Worm (Caenorhabditis elegans) whole organism, early embryonic: ENCODE results near the gene gfrp-1.

Experiments
- ama-1 ChIP-seq: fragments of 150-350 bp; optimal IDR thresholded peaks from 2 replicates; lab custom pipeline; 2014
- flt-1 ChIP-seq: fragments of 200-800 bp; sonication (Bioruptor generic); IDR thresholded peaks from 2 replicates; pipeline ENCODE4 v1.3.6; 2022; ENCODE audit warnings: missing genetic modification characterization, missing compliant biosample characterization
- hmg-4 ChIP-seq: fragments of 200-800 bp; sonication (Bioruptor generic); optimal IDR thresholded peaks from 2 replicates; lab custom pipeline; 2018; ENCODE audit warnings: mild to moderate bottlenecking, missing genetic modification characterization, missing compliant biosample characterization
- pes-1 ChIP-seq: fragments of 200-800 bp; sonication (Bioruptor generic); IDR thresholded peaks from 2 replicates; pipeline ENCODE4 v1.3.6; 2022; ENCODE audit warnings: missing genetic modification reagents, missing genetic modification characterization, missing compliant biosample characterization
- scrt-1 ChIP-seq: fragments of 200-800 bp; sonication (Bioruptor generic); IDR thresholded peaks from 2 replicates; pipeline ENCODE4 v1.3.6; 2022; ENCODE audit warnings: missing genetic modification characterization, missing compliant biosample characterization
- tbx-11 ChIP-seq: fragments of 200-800 bp; sonication (Bioruptor generic); IDR thresholded peaks from 2 replicates; pipeline ENCODE4 v1.3.6; 2022; ENCODE audit warnings: missing genetic modification characterization, missing compliant biosample characterization
- tbx-37 ChIP-seq: fragments of 200-800 bp; sonication (Bioruptor generic); conservative IDR thresholded peaks from 2 replicates; pipeline ENCODE4 v1.3.6; 2022; ENCODE audit warnings: missing genetic modification reagents, missing genetic modification characterization, missing compliant biosample characterization

ce11 chrIV:210591-210990 is 7.2 kb downstream of the gfrp-1 start:
- no peak for TF ChIP-seq ama-1 (lab: Kevin White, UChicago)
- TF ChIP-seq tbx-37 = no peak
- no peak for TF ChIP-seq scrt-1 (GFP tag; lab: Robert Waterston, UW)
- no peak for TF ChIP-seq pes-1 (GFP tag; lab: Robert Waterston, UW)
- no peak for TF ChIP-seq hmg-4 (GFP tag; lab: Kevin White, UChicago)
- no peak for TF ChIP-seq tbx-11 (GFP tag; lab: Robert Waterston, UW)
- no peak for TF ChIP-seq flt-1
